Worm (Caenorhabditis elegans): ENCODE results near the gene C05D11.1.

DNA sequence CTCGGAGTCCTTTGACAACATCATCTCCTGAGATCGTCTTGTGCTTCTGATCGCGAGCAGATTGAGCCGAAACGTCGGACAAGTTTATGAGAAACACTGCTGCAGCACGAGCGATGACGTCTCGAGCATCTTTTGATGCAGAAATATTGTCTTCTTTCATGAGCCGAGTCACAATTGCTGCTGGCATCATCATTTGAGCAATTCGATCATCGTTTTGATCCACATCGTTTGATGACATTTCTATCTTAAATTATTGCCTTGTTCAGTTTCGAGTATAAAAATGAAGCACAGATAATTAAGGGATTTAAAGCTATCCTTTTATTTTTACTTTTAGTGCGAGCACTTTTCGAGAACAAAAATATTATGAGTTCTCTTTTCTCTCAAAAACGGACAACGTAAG, 26.2 kb downstream of the C05D11.1 start, which contains the start of gene T26A5.8:
- TF ChIP-seq unc-62 (GFP tag; optimal IDR thresholded peaks at IDR 0.05) (no peak), efl-1 (GFP tag; optimal IDR thresholded peaks at IDR 0.05) (no peak), mel-28 (tag; optimal IDR thresholded peaks at IDR 0.05; ENCODE audit: borderline replicate concordance) (no peak), nhr-179 (tag; optimal IDR thresholded peaks at IDR 0.05) (no peak)

Measured in whole organism, young adult.